Fruit fly (Drosophila melanogaster) Kc167 (cell line): Measurements from ENCODE around the gene CG5235.

Experiments
- Sin3A ChIP-seq: fragments of >200 bp; optimal IDR thresholded peaks from 2 replicates; lab custom pipeline; 2018; ENCODE audit warnings: missing external identifiers
- h ChIP-seq: fragments of >200 bp; optimal IDR thresholded peaks from 3 replicates; lab custom pipeline; 2018; ENCODE audit warnings: missing external identifiers
- psq ChIP-seq: fragments of >200 bp; optimal IDR thresholded peaks from 2 replicates; lab custom pipeline; 2017; ENCODE audit warnings: missing external identifiers

dm6 chr3L:16056101-16056891, 33.9 kb downstream of the CG5235 start:
- TF ChIP-seq psq (lab: Kevin White, UChicago): no peak
- TF ChIP-seq Sin3A (lab: Kevin White, UChicago): no peak
- no peak for TF ChIP-seq h (lab: Kevin White, UChicago)
